Worm (Caenorhabditis elegans): Measurements from ENCODE around the gene fbxa-82.
A peak's percentile ranks its signal among the peaks of the same experiment; 100 is the strongest.

Gene fbxa-82

DNA sequence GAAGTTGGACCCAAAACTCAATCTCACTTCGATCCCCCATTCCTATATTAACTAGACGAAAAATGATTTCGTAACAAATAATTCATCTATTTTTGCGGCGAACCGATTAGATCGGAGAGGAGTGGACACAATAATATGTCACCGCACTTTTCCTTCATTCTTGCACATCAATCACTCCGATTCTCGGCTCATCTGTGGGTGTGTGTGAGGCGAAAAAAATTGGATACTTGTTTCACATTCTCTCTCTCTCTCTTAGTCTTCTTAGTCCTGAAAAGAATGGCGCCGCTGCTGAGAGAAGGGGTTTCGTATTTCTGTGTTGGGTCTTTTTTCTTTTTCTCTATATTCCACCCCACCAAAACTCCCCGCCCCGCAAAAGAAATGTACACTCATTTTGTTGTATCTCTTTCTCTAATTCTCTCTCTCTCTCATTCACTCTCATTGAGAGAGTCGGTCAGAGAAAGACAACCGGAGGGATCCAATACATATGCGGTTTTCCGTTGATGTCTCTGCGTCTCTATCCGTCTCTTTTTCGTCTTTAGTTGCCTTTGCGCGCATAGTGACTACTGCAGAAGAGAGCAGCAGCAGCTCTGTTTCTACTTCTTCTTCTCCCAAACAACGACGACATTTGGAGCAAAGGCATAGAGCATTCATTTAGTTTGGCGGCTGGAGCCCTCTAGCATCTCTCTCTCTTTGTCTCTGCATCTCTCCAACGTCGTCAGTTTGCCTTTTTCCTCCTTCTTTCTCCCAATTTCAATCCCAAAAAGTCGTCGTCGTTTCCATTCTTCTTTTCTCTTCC is 18.9 kb upstream of the fbxa-82 start, which contains the start of gene unc-76:
TSS of gene unc-76 (plus strand) at position 746 of the 796 bp plus-strand sequence.
- TF ChIP-seq dao-5 (tag; optimal IDR thresholded peaks at IDR 0.05) (no peak), him-1 (tag; optimal IDR thresholded peaks at IDR 0.05) (peak; percentile 68), W03F9.2 (tag; optimal IDR thresholded peaks at IDR 0.05) (no peak)

- TF ChIP-seq him-1 (tag; optimal IDR thresholded peaks at IDR 0.05) = no peak
- no peak for TF ChIP-seq dao-5 (tag; optimal IDR thresholded peaks at IDR 0.05)
- TF ChIP-seq W03F9.2 (tag; optimal IDR thresholded peaks at IDR 0.05) = no peak
These were observed 17.2 kb upstream of the fbxa-82 start for ce11 chrV:15069435-15069985.

DNA sequence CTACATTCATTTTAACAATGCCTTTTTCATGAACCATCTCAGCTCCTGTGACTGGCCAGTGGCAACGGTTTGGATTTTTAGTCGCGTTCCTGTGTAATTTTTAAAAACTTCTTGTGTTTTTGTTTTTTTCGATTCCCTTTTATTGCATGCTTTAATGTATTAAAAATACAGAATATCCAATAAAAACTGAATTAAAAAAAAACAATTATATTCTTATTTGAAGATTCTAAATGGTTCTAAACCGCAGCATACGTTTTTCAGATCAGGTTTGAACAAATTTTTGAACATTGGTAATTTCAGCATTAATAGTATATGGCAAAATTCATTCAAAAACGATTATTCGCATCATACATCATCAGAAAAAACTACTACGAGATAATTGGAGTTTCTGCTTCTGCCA is 16.0 kb upstream of the fbxa-82 start, which contains the start of gene dnj-3:
TSS of gene dnj-3 (plus strand) at position 301 of the 400 bp plus-strand sequence.
- TF ChIP-seq him-1 (tag; optimal IDR thresholded peaks at IDR 0.05) = no peak

DNA sequence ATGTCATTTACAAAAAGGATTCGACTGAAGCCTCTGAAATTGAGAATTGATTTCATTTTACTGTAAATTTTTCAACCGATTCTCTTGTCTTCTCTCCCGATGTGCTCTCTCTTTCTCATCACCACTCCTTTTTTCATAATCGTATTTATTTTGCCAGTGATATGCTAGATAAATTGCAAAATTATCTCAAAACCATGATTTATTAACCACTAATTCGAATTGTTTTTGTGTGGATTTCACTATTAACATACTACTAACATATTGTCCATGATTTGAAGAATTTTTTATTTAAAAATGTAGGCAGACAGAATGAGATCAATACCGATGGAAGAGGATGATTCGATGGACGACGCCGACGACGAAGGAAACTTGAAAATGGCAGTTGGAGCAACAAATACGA is 14.8 kb upstream of the fbxa-82 start, which contains the start of gene C25D7.10:
TSS of gene C25D7.10 (plus strand) at position 301 of the 400 bp plus-strand sequence.
- TF ChIP-seq him-1 (tag; optimal IDR thresholded peaks at IDR 0.05) = no peak

DNA sequence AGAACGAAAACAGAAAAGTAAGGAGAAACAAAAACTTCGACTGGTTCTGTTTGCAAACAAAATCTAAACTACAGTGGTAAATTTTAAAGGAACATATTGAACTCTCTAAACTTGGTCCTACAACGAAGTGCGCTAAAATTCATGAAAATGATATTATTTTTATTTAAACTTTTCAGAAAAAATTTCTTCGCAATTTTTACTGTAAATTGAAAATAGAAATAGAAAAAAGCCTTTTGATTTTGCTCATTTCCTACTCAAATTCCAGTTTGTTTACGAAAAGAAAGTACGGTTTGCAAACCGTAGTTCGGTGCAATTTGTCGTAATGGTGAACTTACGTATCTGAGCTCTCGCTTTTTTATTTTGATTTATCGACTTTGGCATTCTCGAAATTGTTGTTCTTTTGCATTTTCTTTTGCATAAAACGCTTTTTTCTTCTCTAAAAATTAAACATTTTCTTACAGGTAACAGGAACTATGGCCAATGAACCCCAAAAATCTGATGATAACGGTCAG is 13.6 kb upstream of the fbxa-82 start, which contains the start of gene otub-1:
TSS of gene otub-1 (plus strand) at position 462 of the 512 bp plus-strand sequence.
- TF ChIP-seq W03F9.2 (tag; optimal IDR thresholded peaks at IDR 0.05) (no peak), him-1 (tag; optimal IDR thresholded peaks at IDR 0.05) (no peak), dao-5 (tag; optimal IDR thresholded peaks at IDR 0.05) (no peak)

DNA sequence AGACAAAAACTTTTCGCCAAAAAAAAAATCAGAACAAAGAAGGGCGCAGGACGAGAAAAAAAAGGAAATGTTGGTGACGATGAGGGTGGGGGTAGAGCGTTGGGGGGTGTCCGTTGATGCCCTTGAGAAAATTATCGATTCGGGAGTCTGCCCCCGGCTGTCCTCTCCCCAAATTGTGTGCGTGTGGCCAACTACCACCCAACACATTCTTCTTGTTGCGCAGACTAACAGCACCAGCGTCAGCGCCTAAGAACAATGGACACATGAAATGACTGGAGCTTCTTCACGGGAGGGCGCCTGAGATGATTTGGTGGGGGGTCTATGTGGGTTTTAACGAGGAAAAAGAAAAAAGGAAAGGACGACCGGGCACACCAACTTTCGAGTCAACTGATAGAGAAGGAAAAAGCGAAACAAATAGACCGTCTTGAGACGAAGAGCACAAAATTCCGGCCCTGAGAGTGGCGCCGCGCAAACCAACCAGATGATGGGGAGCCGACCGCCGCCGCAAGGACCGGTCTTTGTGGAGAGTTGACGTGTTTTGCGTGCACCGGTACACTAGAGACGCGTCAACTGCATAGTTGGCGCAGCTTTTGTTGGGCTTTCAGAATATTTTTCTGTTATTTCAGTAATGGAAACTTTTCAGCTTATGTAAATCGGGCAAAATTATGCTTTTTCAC is 12.9 kb upstream of the fbxa-82 start, which contains the start of gene C25D7.9:
TSS of gene C25D7.9 (plus strand) at position 68 of the 677 bp plus-strand sequence.
- TF ChIP-seq W03F9.2 (tag; optimal IDR thresholded peaks at IDR 0.05) (no peak), him-1 (tag; optimal IDR thresholded peaks at IDR 0.05) (no peak), dao-5 (tag; optimal IDR thresholded peaks at IDR 0.05) (no peak)

ce11 chrV:15063987-15064386 is 11.7 kb upstream of the fbxa-82 start, which contains the start of gene rap-2:
Gene rap-2 (minus strand): TSS chrV:15064087.
- no peak for TF ChIP-seq him-1 (tag; optimal IDR thresholded peaks at IDR 0.05)

- no peak for TF ChIP-seq him-1 (tag; optimal IDR thresholded peaks at IDR 0.05)
- no peak for TF ChIP-seq W03F9.2 (tag; optimal IDR thresholded peaks at IDR 0.05)
- TF ChIP-seq dao-5 (tag; optimal IDR thresholded peaks at IDR 0.05) = no peak
These were observed 8.3 kb upstream of the fbxa-82 start for ce11 chrV:15060595-15060994.

ce11 chrV:15059534-15059933 is 7.2 kb upstream of the fbxa-82 start, which contains the start of the genes mcm-3 and C25D7.15:
Gene mcm-3 (minus strand): TSS chrV:15059599.
Gene C25D7.15 (plus strand): TSS chrV:15059808.
- TF ChIP-seq him-1 (tag; optimal IDR thresholded peaks at IDR 0.05) (no peak), W03F9.2 (tag; optimal IDR thresholded peaks at IDR 0.05) (peak; percentile 32)

DNA sequence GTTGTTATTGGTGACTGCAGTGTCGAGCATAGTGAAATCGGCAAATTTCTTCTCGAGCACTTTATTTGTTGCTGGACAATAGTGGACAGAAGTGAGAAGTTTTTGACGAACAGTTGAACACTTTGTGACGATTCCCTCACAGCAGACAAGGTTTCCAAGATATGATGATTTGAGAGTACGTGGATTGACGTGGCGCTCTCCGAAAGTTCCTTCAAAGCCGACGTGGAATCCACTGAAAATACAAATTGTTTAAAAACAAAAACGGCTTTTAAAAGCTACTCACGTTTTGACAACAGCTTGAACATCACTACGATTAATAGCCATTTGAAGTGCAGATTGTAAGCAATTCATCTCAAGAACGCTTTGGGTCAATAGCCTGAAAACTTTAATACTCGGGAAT is 6.6 kb upstream of the fbxa-82 start:
- TF ChIP-seq him-1 (tag; optimal IDR thresholded peaks at IDR 0.05) = no peak
- no peak for TF ChIP-seq dao-5 (tag; optimal IDR thresholded peaks at IDR 0.05)
- TF ChIP-seq W03F9.2 (tag; optimal IDR thresholded peaks at IDR 0.05) = no peak

ce11 chrV:15058423-15058822 is 6.1 kb upstream of the fbxa-82 start:
- TF ChIP-seq him-1 (tag; optimal IDR thresholded peaks at IDR 0.05) = no peak
- no peak for TF ChIP-seq dao-5 (tag; optimal IDR thresholded peaks at IDR 0.05)
- TF ChIP-seq W03F9.2 (tag; optimal IDR thresholded peaks at IDR 0.05) = no peak

DNA sequence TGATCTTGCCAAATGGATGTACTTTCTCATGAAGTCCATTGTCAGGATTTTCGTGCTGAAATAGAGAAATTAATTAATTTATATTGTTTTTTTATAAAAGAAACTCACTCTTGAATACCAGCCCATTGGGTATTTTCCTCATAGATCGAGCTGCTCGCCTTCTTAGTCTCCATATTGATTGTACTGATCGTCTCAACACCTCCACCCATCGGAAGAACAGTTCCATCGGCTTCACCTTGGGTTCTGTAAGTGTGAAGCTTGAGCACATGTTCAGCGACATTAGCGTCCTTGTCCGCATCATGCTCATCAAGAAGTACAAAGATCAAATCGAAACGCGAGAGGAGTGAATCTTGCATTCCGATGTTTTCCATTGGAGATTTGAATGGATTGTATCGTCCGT is 5.4 kb upstream of the fbxa-82 start:
- TF ChIP-seq W03F9.2 (tag; optimal IDR thresholded peaks at IDR 0.05) = no peak
- no peak for TF ChIP-seq him-1 (tag; optimal IDR thresholded peaks at IDR 0.05)
- no peak for TF ChIP-seq dao-5 (tag; optimal IDR thresholded peaks at IDR 0.05)

ce11 chrV:15056346-15056839 is 4.1 kb upstream of the fbxa-82 start:
- TF ChIP-seq dao-5 (tag; optimal IDR thresholded peaks at IDR 0.05) = no peak
- no peak for TF ChIP-seq W03F9.2 (tag; optimal IDR thresholded peaks at IDR 0.05)
- no peak for TF ChIP-seq him-1 (tag; optimal IDR thresholded peaks at IDR 0.05)

DNA sequence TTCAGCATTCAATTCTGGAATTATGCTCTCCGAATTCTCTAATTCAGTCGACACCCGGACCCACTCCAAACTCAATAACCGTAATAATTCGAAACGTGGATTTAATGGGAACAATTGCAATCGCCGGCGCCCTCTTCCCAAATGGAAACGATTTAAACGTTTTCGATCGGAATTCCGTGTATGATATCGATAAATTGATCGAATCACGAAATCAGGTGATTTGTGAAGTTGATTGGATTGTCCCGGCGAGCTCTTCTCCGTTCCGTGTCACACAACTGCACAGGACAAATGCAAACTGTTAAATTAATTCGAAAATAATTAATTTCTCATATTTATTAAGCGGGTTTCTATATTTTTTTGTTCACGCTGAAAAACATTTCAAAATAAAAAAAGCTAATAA is 3.5 kb upstream of the fbxa-82 start, which contains the start of gene C25D7.16:
TSS of gene C25D7.16 (plus strand) at position 301 of the 400 bp plus-strand sequence.
- TF ChIP-seq W03F9.2 (tag; optimal IDR thresholded peaks at IDR 0.05) = no peak

All from whole organism, L4/young adult.